Worm (Caenorhabditis elegans): Measurements from ENCODE around the gene K06H6.1.

ce11 chrV:576070-576469 lies 11.8 kb upstream of the K06H6.1 start, which contains the start of gene K06H6.5:
- TF ChIP-seq snpc-4 (tag; optimal IDR thresholded peaks at IDR 0.05) (no peak), fkh-10 (GFP tag; optimal IDR thresholded peaks at IDR 0.05) (no peak), jun-1 (tag; optimal IDR thresholded peaks at IDR 0.05) (no peak), mdl-1 (tag; optimal IDR thresholded peaks at IDR 0.05) (no peak), pha-4 (tag; optimal IDR thresholded peaks at IDR 0.05) (no peak), elt-1 (tag; optimal IDR thresholded peaks at IDR 0.05) (no peak), fkh-2 (tag; optimal IDR thresholded peaks at IDR 0.05) (no peak)

Data from whole organism, L3 larva.